Fruit fly (Drosophila melanogaster) whole organism, wandering third instar larva: ENCODE measurements around the gene dachs.

ENCODE experiments used
- GATAd ChIP-seq: sonication (Bioruptor generic); optimal IDR thresholded peaks from 2 replicates; lab custom pipeline; 2016; ENCODE audit warnings: missing biosample characterization, missing genetic modification characterization
- usp ChIP-seq: fragments of >200 bp; optimal IDR thresholded peaks from 2 replicates; lab custom pipeline; 2017; ENCODE audit warnings: missing biosample characterization, missing genetic modification characterization
- woc ChIP-seq: sonication (Bioruptor generic); optimal IDR thresholded peaks from 2 replicates; lab custom pipeline; 2016; ENCODE audit warnings: missing biosample characterization, mild to moderate bottlenecking, missing genetic modification characterization

DNA sequence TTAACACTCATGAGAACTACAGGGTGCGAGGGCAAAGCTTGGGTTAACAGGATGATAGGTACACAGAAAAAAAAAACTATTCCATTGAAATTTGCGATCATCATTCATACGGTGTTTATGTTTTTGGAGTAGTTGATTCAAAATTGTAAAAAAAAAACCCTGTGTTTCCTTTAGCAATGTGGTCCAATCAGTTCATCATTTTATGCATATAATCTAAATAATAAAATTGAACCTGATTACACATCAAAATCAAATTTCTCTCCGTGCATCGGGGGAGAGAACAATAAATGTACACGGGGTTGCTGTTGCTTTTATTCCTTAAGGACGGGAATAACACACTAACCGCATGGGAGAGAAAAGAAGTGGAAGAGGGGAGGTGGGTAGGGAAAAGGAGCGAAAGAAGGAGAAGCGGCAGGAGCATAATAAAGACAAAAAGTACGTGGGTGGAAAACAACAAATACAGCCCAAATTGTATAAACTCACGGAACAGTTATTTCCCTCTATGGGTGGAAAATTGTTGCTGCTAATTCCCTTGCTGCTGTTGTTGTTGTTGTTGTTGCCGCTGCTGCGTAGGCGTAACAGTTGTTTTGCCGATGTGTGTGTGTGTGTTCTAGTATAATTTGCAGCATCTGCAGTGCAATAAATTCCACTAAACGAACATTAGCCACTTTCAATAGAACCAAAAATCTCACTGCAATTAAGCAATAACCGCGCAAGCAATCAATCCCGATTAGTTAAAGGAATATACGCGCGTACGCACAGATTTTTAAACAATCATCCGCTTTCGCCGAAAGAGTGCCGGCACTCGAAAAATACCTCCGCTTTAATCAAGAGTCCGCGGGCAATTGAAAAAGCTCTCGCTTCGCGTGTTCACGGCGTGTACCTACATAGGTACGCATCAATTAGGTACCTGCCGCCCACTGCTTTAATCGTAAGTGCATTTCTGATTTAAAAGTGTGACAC lies 3.2 kb upstream of the dachs start, which contains the start of gene Agpat2:
- no peak for TF ChIP-seq GATAd (GFP tag; lab: Kevin White, UChicago)
- TF ChIP-seq usp = no peak
- TF ChIP-seq woc (GFP tag; lab: Kevin White, UChicago) = peak; percentile 70
